Worm (Caenorhabditis elegans) whole organism, L3 larva: ENCODE results near the gene F55A4.7.

Source experiments
- R02D3.7 ChIP-seq: fragments of 150-350 bp; optimal IDR thresholded peaks from 2 replicates; lab custom pipeline; 2014; ENCODE audit warnings: missing biosample characterization, missing genetic modification characterization
- ZK546.5 ChIP-seq: sonication (generic microtip); optimal IDR thresholded peaks from 2 replicates; lab custom pipeline; 2017; ENCODE audit warnings: missing biosample characterization, missing genetic modification characterization
- aly-2 ChIP-seq: fragments of 150-350 bp; optimal IDR thresholded peaks from 2 replicates; lab custom pipeline; 2014; ENCODE audit warnings: missing biosample characterization, missing genetic modification characterization
- ama-1 ChIP-seq: fragments of 150-350 bp; optimal IDR thresholded peaks from 2 replicates; lab custom pipeline; 2018
- ceh-16 ChIP-seq: sonication (generic microtip); optimal IDR thresholded peaks from 2 replicates; lab custom pipeline; 2017; ENCODE audit warnings: missing biosample characterization, missing genetic modification characterization
- ceh-28 ChIP-seq: fragments of 150-350 bp; optimal IDR thresholded peaks from 2 replicates; lab custom pipeline; 2014; ENCODE audit warnings: missing biosample characterization, missing genetic modification reagents, missing genetic modification characterization
- ceh-82 ChIP-seq: fragments of 150-350 bp; optimal IDR thresholded peaks from 2 replicates; lab custom pipeline; 2014; ENCODE audit warnings: missing biosample characterization, missing genetic modification characterization
- ceh-9 ChIP-seq: sonication (generic microtip); optimal IDR thresholded peaks from 2 replicates; lab custom pipeline; 2018; ENCODE audit warnings: missing biosample characterization, missing genetic modification characterization
- daf-12 ChIP-seq: fragments of 150-350 bp; optimal IDR thresholded peaks from 2 replicates; lab custom pipeline; 2014; ENCODE audit warnings: missing biosample characterization, missing genetic modification reagents, missing genetic modification characterization
- egl-27 ChIP-seq: sonication (generic microtip); optimal IDR thresholded peaks from 4 replicates; lab custom pipeline; 2017; ENCODE audit warnings: missing biosample characterization, missing genetic modification reagents, missing genetic modification characterization
- elt-1 ChIP-seq: fragments of 150-350 bp; optimal IDR thresholded peaks from 2 replicates; lab custom pipeline; 2014; ENCODE audit warnings: missing biosample characterization, missing genetic modification characterization
- elt-2 ChIP-seq: sonication (generic microtip); optimal IDR thresholded peaks from 2 replicates; lab custom pipeline; 2016; ENCODE audit warnings: missing genetic modification reagents, mild to moderate bottlenecking, missing genetic modification characterization, missing compliant biosample characterization
- eor-1 ChIP-seq, 2 experiments: fragments of 150-350 bp; optimal IDR thresholded peaks; 2 replicates each; lab custom pipeline; 2014 to 2018; ENCODE audit warnings: missing biosample characterization in 2 of 2, missing genetic modification characterization in 2 of 2
- fkh-10 ChIP-seq: sonication (generic microtip); optimal IDR thresholded peaks from 2 replicates; lab custom pipeline; 2017; ENCODE audit warnings: missing biosample characterization, missing genetic modification reagents, missing genetic modification characterization
- fos-1 ChIP-seq: fragments of 150-350 bp; optimal IDR thresholded peaks from 2 replicates; lab custom pipeline; 2014; ENCODE audit warnings: missing biosample characterization, missing genetic modification characterization
- hmg-11 ChIP-seq: sonication (generic microtip); optimal IDR thresholded peaks from 2 replicates; lab custom pipeline; 2016; ENCODE audit warnings: missing genetic modification characterization, missing compliant biosample characterization
- jun-1 ChIP-seq: fragments of 150-350 bp; optimal IDR thresholded peaks from 2 replicates; lab custom pipeline; 2014; ENCODE audit warnings: missing biosample characterization, missing genetic modification reagents, missing genetic modification characterization
- lin-15B ChIP-seq: fragments of 150-350 bp; optimal IDR thresholded peaks from 2 replicates; lab custom pipeline; 2014; ENCODE audit warnings: missing biosample characterization, missing genetic modification characterization
- lin-39 ChIP-seq: fragments of 150-350 bp; optimal IDR thresholded peaks from 2 replicates; lab custom pipeline; 2018; ENCODE audit warnings: missing biosample characterization, missing genetic modification reagents, missing genetic modification characterization
- lsy-12 ChIP-seq: sonication (generic microtip); optimal IDR thresholded peaks from 2 replicates; lab custom pipeline; 2016; ENCODE audit warnings: mild to moderate bottlenecking, missing genetic modification characterization, missing compliant biosample characterization
- mml-1 ChIP-seq: fragments of 150-350 bp; sonication (generic microtip); optimal IDR thresholded peaks from 3 replicates; lab custom pipeline; 2014; ENCODE audit warnings: missing biosample characterization, missing genetic modification characterization
- nfya-1 ChIP-seq: sonication (generic microtip); optimal IDR thresholded peaks from 2 replicates; lab custom pipeline; 2017; ENCODE audit warnings: missing genetic modification characterization, mild to moderate bottlenecking, missing compliant biosample characterization, antibody characterized with exemption, moderate library complexity; ENCODE audit not compliant: insufficient read depth
- nhr-11 ChIP-seq: fragments of 150-350 bp; optimal IDR thresholded peaks from 2 replicates; lab custom pipeline; 2014; ENCODE audit warnings: missing biosample characterization, missing genetic modification characterization
- nhr-23 ChIP-seq: fragments of 150-350 bp; optimal IDR thresholded peaks from 2 replicates; lab custom pipeline; 2014; ENCODE audit warnings: missing biosample characterization, missing genetic modification reagents, missing genetic modification characterization
- nhr-237 ChIP-seq: fragments of 150-350 bp; optimal IDR thresholded peaks from 2 replicates; lab custom pipeline; 2014; ENCODE audit warnings: missing biosample characterization, missing genetic modification characterization
- nhr-25 ChIP-seq: sonication (generic microtip); optimal IDR thresholded peaks from 2 replicates; lab custom pipeline; 2017; ENCODE audit warnings: missing biosample characterization, missing genetic modification characterization
- nhr-28 ChIP-seq: fragments of 150-350 bp; optimal IDR thresholded peaks from 2 replicates; lab custom pipeline; 2014; ENCODE audit warnings: missing biosample characterization, missing genetic modification characterization
- nhr-43 ChIP-seq: sonication (generic microtip); optimal IDR thresholded peaks from 2 replicates; lab custom pipeline; 2016; ENCODE audit warnings: mild to moderate bottlenecking, missing genetic modification characterization, missing compliant biosample characterization; ENCODE audit not compliant: poor library complexity, severe bottlenecking
- nhr-67 ChIP-seq: fragments of 150-350 bp; optimal IDR thresholded peaks from 2 replicates; lab custom pipeline; 2014; ENCODE audit warnings: missing biosample characterization, missing genetic modification characterization
- nhr-76 ChIP-seq: fragments of 150-350 bp; sonication (generic microtip); optimal IDR thresholded peaks from 5 replicates; lab custom pipeline; 2014; ENCODE audit warnings: missing biosample characterization, missing genetic modification characterization
- nhr-77 ChIP-seq: fragments of 150-350 bp; optimal IDR thresholded peaks from 2 replicates; lab custom pipeline; 2014; ENCODE audit warnings: missing biosample characterization, missing genetic modification characterization
- pha-4 ChIP-seq: fragments of 150-350 bp; optimal IDR thresholded peaks from 2 replicates; lab custom pipeline; 2014; ENCODE audit warnings: missing biosample characterization, missing genetic modification reagents, missing genetic modification characterization
- pqm-1 ChIP-seq: fragments of 150-350 bp; optimal IDR thresholded peaks from 2 replicates; lab custom pipeline; 2017; ENCODE audit warnings: missing biosample characterization, missing genetic modification characterization, inconsistent platforms
- sea-2 ChIP-seq: fragments of 150-350 bp; sonication (generic microtip); optimal IDR thresholded peaks from 4 replicates; lab custom pipeline; 2014; ENCODE audit warnings: missing biosample characterization, missing genetic modification reagents, missing genetic modification characterization
- skn-1 ChIP-seq: fragments of 150-350 bp; optimal IDR thresholded peaks from 2 replicates; lab custom pipeline; 2014; ENCODE audit warnings: missing biosample characterization, missing genetic modification characterization
- snpc-4 ChIP-seq: fragments of 150-350 bp; optimal IDR thresholded peaks from 2 replicates; lab custom pipeline; 2014; ENCODE audit warnings: missing biosample characterization, missing genetic modification characterization
- unc-62 ChIP-seq: fragments of 150-350 bp; sonication (generic microtip); optimal IDR thresholded peaks from 4 replicates; lab custom pipeline; 2014; ENCODE audit warnings: missing biosample characterization, missing genetic modification reagents, missing genetic modification characterization
- zag-1 ChIP-seq: fragments of 150-350 bp; optimal IDR thresholded peaks from 2 replicates; lab custom pipeline; 2014; ENCODE audit warnings: missing biosample characterization, missing genetic modification characterization
- ztf-11 ChIP-seq: fragments of 150-350 bp; optimal IDR thresholded peaks from 2 replicates; lab custom pipeline; 2014; ENCODE audit warnings: missing biosample characterization, missing genetic modification characterization
- ztf-4 ChIP-seq: fragments of 150-350 bp; optimal IDR thresholded peaks from 2 replicates; lab custom pipeline; 2014; ENCODE audit warnings: missing biosample characterization, missing genetic modification characterization

F55A4.7 gene

ce11 chrX:1018586-1018985 is 19.7 kb downstream of the F55A4.7 start:
- no peak for TF ChIP-seq pha-4 (tag; lab: Kevin White, UChicago)
- peak; percentile 5 for TF ChIP-seq fkh-10
- TF ChIP-seq nhr-25 (tag; lab: Kevin White, UChicago) = no peak
- TF ChIP-seq ZK546.5 (tag; lab: Kevin White, UChicago) = no peak
- no peak for TF ChIP-seq pqm-1 (tag; lab: Kevin White, UChicago)
- no peak for TF ChIP-seq skn-1 (tag; lab: Kevin White, UChicago)
- peak; percentile 50 for TF ChIP-seq hmg-11
- TF ChIP-seq zag-1 (tag; lab: Kevin White, UChicago) = peak; percentile 27
- peak; percentile 42 for TF ChIP-seq nfya-1
- TF ChIP-seq, all 47 proteins: peak for 4

ce11 chrX:1017456-1017855 is 20.8 kb downstream of the F55A4.7 start, which contains the start of the genes F55A4.13 and nlf-1:
F55A4.13 (minus strand) TSS chrX:1017556.
nlf-1 (minus strand) TSS chrX:1017567.
- no peak for TF ChIP-seq nhr-11 (tag; lab: Kevin White, UChicago)
- no peak for TF ChIP-seq mml-1 (tag; lab: Kevin White, UChicago)
- no peak for TF ChIP-seq hmg-11
- no peak for TF ChIP-seq snpc-4 (tag; lab: Kevin White, UChicago)
- no peak for TF ChIP-seq lin-39 (tag; lab: Kevin White, UChicago)
- no peak for TF ChIP-seq aly-2 (tag; lab: Kevin White, UChicago)
- TF ChIP-seq ceh-28 (tag; lab: Kevin White, UChicago) = no peak
- no peak for TF ChIP-seq nhr-77 (tag; lab: Kevin White, UChicago)
- TF ChIP-seq R02D3.7 (tag; lab: Kevin White, UChicago) = no peak
- TF ChIP-seq nhr-28 (tag; lab: Kevin White, UChicago) = no peak
- no peak for TF ChIP-seq unc-62
- no peak for TF ChIP-seq ceh-9 (tag; lab: Kevin White, UChicago)
- no peak for TF ChIP-seq sea-2 (GFP tag; lab: Kevin White, UChicago)
- TF ChIP-seq lsy-12 (tag; lab: Kevin White, UChicago) = no peak
- no peak for TF ChIP-seq nhr-237 (tag; lab: Kevin White, UChicago)
- no peak for TF ChIP-seq daf-12 (tag; lab: Kevin White, UChicago)
- TF ChIP-seq zag-1 (tag; lab: Kevin White, UChicago) = no peak
- no peak for TF ChIP-seq nhr-67 (tag; lab: Kevin White, UChicago)

- TF ChIP-seq ztf-4 (no peak), fos-1 (tag; lab: Kevin White, UChicago) (no peak), eor-1 (tag; optimal IDR thresholded peaks at IDR 0.05; lab: Kevin White, UChicago) (no peak), lin-39 (tag; lab: Kevin White, UChicago) (no peak), fkh-10 (peak; percentile 74), nfya-1 (no peak), unc-62 (no peak)
Observed at ce11 chrX:1014708-1015107, 23.5 kb downstream of the F55A4.7 start.

ce11 chrX:1012385-1012866 is 25.8 kb downstream of the F55A4.7 start:
- no peak for TF ChIP-seq ceh-9 (tag; lab: Kevin White, UChicago)
- peak; percentile 50 for TF ChIP-seq elt-2 (tag; lab: Kevin White, UChicago)
- peak; percentile 95 for TF ChIP-seq ama-1 (lab: Kevin White, UChicago)
- peak; percentile 46 for TF ChIP-seq pha-4 (tag; lab: Kevin White, UChicago)
- no peak for TF ChIP-seq nhr-76 (tag; lab: Kevin White, UChicago)

- TF ChIP-seq ceh-16 (tag; lab: Kevin White, UChicago) = no peak
- TF ChIP-seq lin-15B (tag; lab: Kevin White, UChicago) = no peak
- TF ChIP-seq jun-1 (tag; lab: Kevin White, UChicago) = peak; percentile 33
- TF ChIP-seq egl-27 (tag; lab: Kevin White, UChicago) = no peak
- no peak for TF ChIP-seq aly-2 (tag; lab: Kevin White, UChicago)
- TF ChIP-seq lsy-12 (tag; lab: Kevin White, UChicago) = peak; percentile 14
- no peak for TF ChIP-seq nhr-237 (tag; lab: Kevin White, UChicago)
- peak; percentile 22 for TF ChIP-seq snpc-4 (tag; lab: Kevin White, UChicago)
- peak; percentile 41 for TF ChIP-seq nhr-25 (tag; lab: Kevin White, UChicago)
- peak; percentile 64 for TF ChIP-seq ama-1 (lab: Kevin White, UChicago)
- TF ChIP-seq ZK546.5 (tag; lab: Kevin White, UChicago) = no peak
- no peak for TF ChIP-seq lin-39 (tag; lab: Kevin White, UChicago)
- TF ChIP-seq daf-12 (tag; lab: Kevin White, UChicago) = no peak
- no peak for TF ChIP-seq ceh-28 (tag; lab: Kevin White, UChicago)
- no peak for TF ChIP-seq ztf-11 (tag; lab: Kevin White, UChicago)
- no peak for TF ChIP-seq sea-2 (GFP tag; lab: Kevin White, UChicago)
- TF ChIP-seq eor-1 (tag; optimal IDR thresholded peaks at IDR 0.05; lab: Kevin White, UChicago) = no peak
- peak; percentile 95 for TF ChIP-seq elt-2 (tag; lab: Kevin White, UChicago)
- TF ChIP-seq ceh-82 (tag; lab: Kevin White, UChicago) = no peak
- peak; percentile 51 for TF ChIP-seq pha-4 (tag; lab: Kevin White, UChicago)
- TF ChIP-seq zag-1 (tag; lab: Kevin White, UChicago) = no peak
- no peak for TF ChIP-seq nfya-1
- no peak for TF ChIP-seq elt-1 (tag; lab: Kevin White, UChicago)
- peak; percentile 70 for TF ChIP-seq nhr-43 (tag; lab: Kevin White, UChicago)
- peak; percentile 75 for TF ChIP-seq nhr-23 (tag; lab: Kevin White, UChicago)
- no peak for TF ChIP-seq skn-1 (tag; lab: Kevin White, UChicago)
- no peak for TF ChIP-seq fkh-10
Observed at ce11 chrX:1010627-1011452, 27.4 kb downstream of the F55A4.7 start.
